Worm (Caenorhabditis elegans) whole organism, L4 larva: ENCODE measurements around the gene wago-10.

Experiments
- D1046.2 ChIP-seq: fragments of 200-800 bp; sonication (Bioruptor generic); IDR thresholded peaks from 2 replicates; pipeline ENCODE4 v1.3.6; 2022; ENCODE audit warnings: missing genetic modification characterization, missing compliant biosample characterization
- F10B5.3 ChIP-seq: sonication (generic microtip); optimal IDR thresholded peaks from 2 replicates; lab custom pipeline; 2016; ENCODE audit warnings: mild to moderate bottlenecking, missing genetic modification characterization, missing compliant biosample characterization
- F26F4.8 ChIP-seq: fragments of 200-800 bp; sonication (Bioruptor generic); conservative IDR thresholded peaks from 2 replicates; pipeline ENCODE4 v1.3.6; 2022; ENCODE audit warnings: missing genetic modification characterization, missing compliant biosample characterization
- F44E2.7 ChIP-seq: fragments of 200-800 bp; sonication (Bioruptor generic); IDR thresholded peaks from 2 replicates; pipeline ENCODE4 v2.1.2; 2022; ENCODE audit warnings: missing genetic modification characterization, missing compliant biosample characterization
- T26A8.4 ChIP-seq: fragments of 200-800 bp; sonication (Bioruptor generic); IDR thresholded peaks from 2 replicates; pipeline ENCODE4 v1.3.6; 2022; ENCODE audit warnings: missing genetic modification characterization, missing compliant biosample characterization
- Y48G9A.11 ChIP-seq: fragments of 200-800 bp; sonication (Bioruptor generic); IDR thresholded peaks from 2 replicates; pipeline ENCODE4 v1.3.6; 2022; ENCODE audit warnings: missing genetic modification reagents, missing genetic modification characterization, missing compliant biosample characterization
- Y5F2A.4 ChIP-seq: fragments of 200-800 bp; sonication (Bioruptor generic); optimal IDR thresholded peaks from 2 replicates; lab custom pipeline; 2018; ENCODE audit warnings: mild to moderate bottlenecking, missing genetic modification characterization, missing compliant biosample characterization
- Y75B8A.6 ChIP-seq: fragments of 200-800 bp; sonication (Bioruptor generic); IDR thresholded peaks from 2 replicates; pipeline ENCODE4 v1.3.6; 2022; ENCODE audit warnings: missing genetic modification reagents, missing genetic modification characterization, missing compliant biosample characterization
- ZK337.2 ChIP-seq: fragments of 200-800 bp; sonication (Bioruptor generic); IDR thresholded peaks from 2 replicates; pipeline ENCODE4 v1.3.6; 2022; ENCODE audit warnings: missing genetic modification reagents, missing genetic modification characterization, missing compliant biosample characterization
- aha-1 ChIP-seq: fragments of 150-350 bp; peaks from one replicate; lab custom pipeline; 2014; ENCODE audit warnings: missing biosample characterization, missing genetic modification characterization
- ceh-32 ChIP-seq: sonication (generic microtip); optimal IDR thresholded peaks from 2 replicates; lab custom pipeline; 2016; ENCODE audit warnings: mild to moderate bottlenecking, missing genetic modification characterization, missing compliant biosample characterization; ENCODE audit not compliant: poor library complexity
- ceh-62 ChIP-seq: sonication (generic microtip); optimal IDR thresholded peaks from 2 replicates; lab custom pipeline; 2017; ENCODE audit warnings: missing biosample characterization, missing genetic modification characterization
- ceh-82 ChIP-seq: sonication (generic microtip); optimal IDR thresholded peaks from 2 replicates; lab custom pipeline; 2017; ENCODE audit warnings: missing biosample characterization, missing genetic modification characterization
- ctbp-1 ChIP-seq: fragments of 200-800 bp; sonication (Bioruptor generic); IDR thresholded peaks from 2 replicates; pipeline ENCODE4 v1.3.6; 2022; ENCODE audit warnings: missing genetic modification reagents, missing genetic modification characterization, missing compliant biosample characterization
- daf-16 ChIP-seq, 3 experiments: sonication (generic microtip); optimal IDR thresholded peaks; 2 replicates each; lab custom pipeline; 2016 to 2017; ENCODE audit warnings: missing genetic modification characterization in 3 of 3, missing genetic modification reagents in 3 of 3, mild to moderate bottlenecking in 2 of 3, missing compliant biosample characterization in 2 of 3, missing biosample characterization in 1 of 3, moderate library complexity in 1 of 3
- dmd-6 ChIP-seq: fragments of 200-800 bp; sonication (Bioruptor generic); IDR thresholded peaks from 2 replicates; pipeline ENCODE4 v1.3.6; 2022; ENCODE audit warnings: missing genetic modification reagents, missing genetic modification characterization, missing compliant biosample characterization
- dmd-8 ChIP-seq: fragments of 200-800 bp; sonication (Bioruptor generic); IDR thresholded peaks from 2 replicates; pipeline ENCODE4 v1.3.6; 2022; ENCODE audit warnings: missing genetic modification characterization, missing compliant biosample characterization
- dpl-1 ChIP-seq: fragments of 150-350 bp; optimal IDR thresholded peaks from 2 replicates; lab custom pipeline; 2014; ENCODE audit warnings: missing biosample characterization, missing genetic modification reagents, missing genetic modification characterization
- gei-8 ChIP-seq: fragments of 200-800 bp; sonication (Bioruptor generic); optimal IDR thresholded peaks from 2 replicates; lab custom pipeline; 2018; ENCODE audit warnings: mild to moderate bottlenecking, missing genetic modification characterization, missing compliant biosample characterization
- hif-1 ChIP-seq, 2 experiments: sonication (generic microtip); optimal IDR thresholded peaks; 2 replicates each; lab custom pipeline; 2016 to 2017; ENCODE audit warnings: missing compliant biosample characterization in 2 of 2, missing genetic modification characterization in 2 of 2, missing genetic modification reagents in 2 of 2, missing genotype in 2 of 2, mild to moderate bottlenecking in 1 of 2
- hlh-11 ChIP-seq: fragments of 200-800 bp; sonication (Bioruptor generic); optimal IDR thresholded peaks from 2 replicates; lab custom pipeline; 2018; ENCODE audit warnings: mild to moderate bottlenecking, missing genetic modification characterization, missing compliant biosample characterization
- hlh-30 ChIP-seq: sonication (generic microtip); optimal IDR thresholded peaks from 2 replicates; lab custom pipeline; 2017; ENCODE audit warnings: antibody characterized with exemption, mild to moderate bottlenecking, missing genetic modification characterization, missing compliant biosample characterization; ENCODE audit not compliant: insufficient read depth
- hmg-1.1 ChIP-seq: fragments of 200-800 bp; sonication (Bioruptor generic); IDR thresholded peaks from 2 replicates; pipeline ENCODE4 v1.3.6; 2022; ENCODE audit warnings: missing genetic modification reagents, missing genetic modification characterization, missing compliant biosample characterization
- jun-1 ChIP-seq: fragments of 150-350 bp; optimal IDR thresholded peaks from 2 replicates; lab custom pipeline; 2014; ENCODE audit warnings: missing biosample characterization, missing genetic modification reagents, missing genetic modification characterization
- lin-13 ChIP-seq: fragments of 150-350 bp; optimal IDR thresholded peaks from 2 replicates; lab custom pipeline; 2014; ENCODE audit warnings: missing biosample characterization, missing genetic modification reagents, missing genetic modification characterization
- lin-15B ChIP-seq: fragments of 150-350 bp; sonication (generic microtip); optimal IDR thresholded peaks from 3 replicates; lab custom pipeline; 2014; ENCODE audit warnings: missing biosample characterization, missing genetic modification characterization
- lin-29 ChIP-seq: fragments of 200-800 bp; sonication (Bioruptor generic); IDR thresholded peaks from 2 replicates; pipeline ENCODE4 v1.3.6; 2022; ENCODE audit warnings: missing genetic modification reagents, missing genetic modification characterization, missing compliant biosample characterization
- lin-38 ChIP-seq: fragments of 200-800 bp; sonication (Bioruptor generic); IDR thresholded peaks from 2 replicates; pipeline ENCODE4 v1.3.6; 2022; ENCODE audit warnings: missing genetic modification reagents, missing genetic modification characterization, missing compliant biosample characterization
- lsy-2 ChIP-seq, 2 experiments: fragments of 150-350 bp in 1 of 2; sonication (generic microtip) in 1 of 2; optimal IDR thresholded peaks; 2 replicates each; lab custom pipeline; 2014 to 2017; ENCODE audit warnings: missing biosample characterization in 2 of 2, missing genetic modification characterization in 2 of 2
- madf-5 ChIP-seq, 2 experiments: fragments of 200-800 bp; sonication (Bioruptor generic); IDR thresholded peaks; 2 replicates each; pipeline ENCODE4 v1.3.6; 2022; ENCODE audit warnings: missing compliant biosample characterization in 2 of 2, missing genetic modification characterization in 2 of 2
- mdl-1 ChIP-seq, 2 experiments: fragments of 150-350 bp in 1 of 2; sonication (generic microtip) in 1 of 2; optimal IDR thresholded peaks; 2 replicates each; lab custom pipeline; 2014 to 2017; ENCODE audit warnings: missing biosample characterization in 2 of 2, missing genetic modification characterization in 2 of 2
- mxl-2 ChIP-seq: fragments of 200-800 bp; sonication (Bioruptor generic); conservative IDR thresholded peaks from 2 replicates; pipeline ENCODE4 v1.3.6; 2022; ENCODE audit warnings: missing genetic modification reagents, missing genetic modification characterization, missing compliant biosample characterization
- mxl-3 ChIP-seq: fragments of 200-800 bp; sonication (Bioruptor generic); optimal IDR thresholded peaks from 2 replicates; lab custom pipeline; 2018; ENCODE audit warnings: mild to moderate bottlenecking, missing genetic modification characterization, missing compliant biosample characterization
- nhr-10 ChIP-seq: fragments of 150-350 bp; optimal IDR thresholded peaks from 2 replicates; lab custom pipeline; 2014; ENCODE audit warnings: missing biosample characterization, missing genetic modification characterization
- nhr-25 ChIP-seq: sonication (generic microtip); optimal IDR thresholded peaks from 2 replicates; lab custom pipeline; 2017; ENCODE audit warnings: missing genetic modification characterization, mild to moderate bottlenecking, missing compliant biosample characterization, antibody characterized with exemption, moderate library complexity, borderline replicate concordance; ENCODE audit not compliant: insufficient read depth
- nhr-28 ChIP-seq: fragments of 150-350 bp; optimal IDR thresholded peaks from 2 replicates; lab custom pipeline; 2014; ENCODE audit warnings: missing biosample characterization, missing genetic modification characterization
- nhr-41 ChIP-seq: fragments of 200-800 bp; sonication (Bioruptor generic); IDR thresholded peaks from 2 replicates; pipeline ENCODE4 v1.3.6; 2022; ENCODE audit warnings: missing genetic modification reagents, missing genetic modification characterization, missing compliant biosample characterization
- nhr-42 ChIP-seq: fragments of 200-800 bp; sonication (Bioruptor generic); IDR thresholded peaks from 2 replicates; pipeline ENCODE4 v1.3.6; 2022; ENCODE audit warnings: missing genetic modification characterization, missing compliant biosample characterization
- nhr-77 ChIP-seq: fragments of 150-350 bp; optimal IDR thresholded peaks from 2 replicates; lab custom pipeline; 2014; ENCODE audit warnings: missing biosample characterization, missing genetic modification characterization
- set-16 ChIP-seq: fragments of 200-800 bp; sonication (Bioruptor generic); IDR thresholded peaks from 2 replicates; pipeline ENCODE4 v1.3.6; 2022; ENCODE audit warnings: missing genetic modification reagents, missing genetic modification characterization, missing compliant biosample characterization
- snpc-1.2 ChIP-seq: fragments of 200-800 bp; sonication (Bioruptor generic); IDR thresholded peaks from 2 replicates; pipeline ENCODE4 v1.3.6; 2022; ENCODE audit warnings: missing genetic modification reagents, missing genetic modification characterization, missing compliant biosample characterization
- snpc-4 ChIP-seq: fragments of 150-350 bp; optimal IDR thresholded peaks from 2 replicates; lab custom pipeline; 2014; ENCODE audit warnings: missing biosample characterization, missing genetic modification characterization
- spr-1 ChIP-seq: sonication (generic microtip); optimal IDR thresholded peaks from 2 replicates; lab custom pipeline; 2016; ENCODE audit warnings: mild to moderate bottlenecking, missing genetic modification characterization, missing compliant biosample characterization
- tag-97 ChIP-seq: fragments of 200-800 bp; sonication (Bioruptor generic); IDR thresholded peaks from 2 replicates; pipeline ENCODE4 v1.3.6; 2022; ENCODE audit warnings: missing genetic modification characterization, missing compliant biosample characterization
- vab-7 ChIP-seq: fragments of 200-800 bp; sonication (Bioruptor generic); IDR thresholded peaks from 2 replicates; pipeline ENCODE4 v1.3.6; 2022; ENCODE audit warnings: missing genetic modification reagents, missing genetic modification characterization, missing compliant biosample characterization
- zip-11 ChIP-seq: fragments of 200-800 bp; sonication (Bioruptor generic); IDR thresholded peaks from 2 replicates; pipeline ENCODE4 v1.3.6; 2022; ENCODE audit warnings: missing genetic modification characterization, missing compliant biosample characterization
- ztf-11 ChIP-seq: fragments of 150-350 bp; optimal IDR thresholded peaks from 2 replicates; lab custom pipeline; 2014; ENCODE audit warnings: missing biosample characterization, missing genetic modification characterization

The wago-10 gene

DNA sequence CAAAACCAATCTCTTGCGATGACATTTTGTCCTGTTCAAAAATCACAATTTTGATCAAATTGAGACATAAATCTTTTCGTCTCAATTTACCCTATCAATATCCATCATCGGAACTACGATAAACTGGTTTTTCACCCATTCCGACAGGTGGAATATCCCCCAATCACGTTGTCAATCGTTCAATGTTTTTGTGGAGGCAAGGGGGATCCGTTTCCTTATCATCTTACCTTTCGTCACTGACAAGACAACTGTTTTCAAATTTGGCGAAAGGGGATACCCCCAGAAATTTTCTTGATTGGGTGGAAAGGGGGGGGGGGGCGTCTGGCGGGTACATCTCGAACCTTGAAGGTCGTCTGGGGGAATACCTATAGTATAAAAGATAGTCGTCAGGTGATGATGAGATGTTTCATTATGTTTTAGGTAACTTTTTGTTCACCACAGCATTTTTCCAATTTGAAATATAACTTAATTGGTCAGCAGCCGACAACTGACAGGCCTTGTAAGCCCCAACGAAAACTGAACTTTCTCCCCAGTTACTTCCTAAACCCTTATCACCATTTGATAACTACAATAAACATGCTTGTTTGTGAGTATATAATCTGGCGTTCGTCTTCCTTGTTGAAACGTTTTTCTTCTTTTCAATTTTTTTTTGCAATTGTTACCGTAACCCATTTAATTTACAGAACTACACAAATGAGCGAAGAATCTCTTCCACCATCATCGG is 38.2 kb downstream of the wago-10 start, which contains the start of gene ZK6.8 (continued):
- TF ChIP-seq zip-11 (GFP tag; lab: Robert Waterston, UW) (no peak), F26F4.8 (no peak), Y48G9A.11 (GFP tag; lab: Robert Waterston, UW) (no peak), ZK337.2 (GFP tag; lab: Robert Waterston, UW) (no peak), spr-1 (tag; lab: Kevin White, UChicago) (no peak), nhr-77 (no peak), nhr-41 (GFP tag; lab: Robert Waterston, UW) (no peak), jun-1 (tag; lab: Kevin White, UChicago) (no peak), ctbp-1 (GFP tag; lab: Robert Waterston, UW) (no peak), nhr-25 (tag; lab: Kevin White, UChicago) (peak; percentile 36), madf-5 (GFP tag; IDR thresholded peaks at IDR 0.05; lab: Robert Waterston, UW) (no peak), lin-13 (GFP tag; lab: Kevin White, UChicago) (no peak), nhr-42 (no peak), hlh-30 (peak; percentile 73), hlh-11 (tag; lab: Kevin White, UChicago) (peak; percentile 87), nhr-10 (peak; percentile 11), gei-8 (GFP tag; lab: Kevin White, UChicago) (no peak), hif-1 (tag; optimal IDR thresholded peaks at IDR 0.05; lab: Kevin White, UChicago) (no peak), ceh-62 (tag; lab: Kevin White, UChicago) (no peak), F44E2.7 (GFP tag; lab: Robert Waterston, UW) (no peak), tag-97 (no peak), lsy-2 (tag; optimal IDR thresholded peaks at IDR 0.05; lab: Kevin White, UChicago) (peak in 1 of 2 experiments; percentile 33), Y5F2A.4 (GFP tag; lab: Kevin White, UChicago) (no peak)

DNA sequence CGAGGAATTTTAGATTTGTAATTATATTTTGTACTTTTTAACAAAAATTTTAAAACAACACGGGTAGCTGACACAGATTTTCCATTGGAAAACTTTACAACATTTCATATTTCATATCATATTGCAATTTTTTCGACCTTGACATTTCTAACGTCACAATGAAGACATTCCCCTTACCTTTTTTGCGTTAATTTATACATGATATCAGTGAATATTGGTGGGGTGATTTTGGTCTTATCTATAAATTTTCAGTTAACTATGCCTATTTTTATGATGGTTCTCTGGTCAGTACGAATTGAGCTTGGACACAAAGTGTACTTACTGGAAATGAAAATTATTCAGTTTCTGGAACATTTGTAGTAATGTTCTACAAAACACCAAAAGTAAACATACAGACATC is 41.3 kb downstream of the wago-10 start:
- TF ChIP-seq set-16 (GFP tag; lab: Robert Waterston, UW) = no peak
- TF ChIP-seq T26A8.4 (GFP tag; lab: Robert Waterston, UW) = no peak
- TF ChIP-seq dpl-1 (GFP tag; lab: Kevin White, UChicago) = no peak
- TF ChIP-seq lin-13 (GFP tag; lab: Kevin White, UChicago) = no peak
- no peak for TF ChIP-seq mdl-1 (tag; optimal IDR thresholded peaks at IDR 0.05; lab: Kevin White, UChicago)
- TF ChIP-seq aha-1 (tag; lab: Kevin White, UChicago) = no peak
- no peak for TF ChIP-seq nhr-42
- TF ChIP-seq D1046.2 (GFP tag; lab: Robert Waterston, UW) = no peak
- TF ChIP-seq lin-29 = no peak
- TF ChIP-seq ceh-32 (tag; lab: Kevin White, UChicago) = no peak
- TF ChIP-seq dmd-8 (GFP tag; lab: Robert Waterston, UW) = no peak
- TF ChIP-seq vab-7 (GFP tag; lab: Robert Waterston, UW) = no peak
- TF ChIP-seq tag-97 = no peak
- no peak for TF ChIP-seq snpc-1.2 (GFP tag; lab: Robert Waterston, UW)
- TF ChIP-seq ceh-82 (tag; lab: Kevin White, UChicago) = no peak
- TF ChIP-seq jun-1 (tag; lab: Kevin White, UChicago) = no peak
- TF ChIP-seq daf-16 (GFP tag; optimal IDR thresholded peaks at IDR 0.05; lab: Kevin White, UChicago) = no peak
- peak; percentile 66 for TF ChIP-seq daf-16 (tag; optimal IDR thresholded peaks at IDR 0.05; lab: Kevin White, UChicago)
- no peak for TF ChIP-seq Y75B8A.6 (GFP tag; lab: Robert Waterston, UW)
- TF ChIP-seq lin-15B (tag; lab: Kevin White, UChicago) = no peak
- TF ChIP-seq Y5F2A.4 (GFP tag; lab: Kevin White, UChicago) = no peak
- TF ChIP-seq lin-38 = no peak
- TF ChIP-seq mxl-2 = no peak
- no peak for TF ChIP-seq madf-5 (GFP tag; IDR thresholded peaks at IDR 0.05; lab: Robert Waterston, UW)
- no peak for TF ChIP-seq mxl-3
- TF ChIP-seq nhr-28 (tag; lab: Kevin White, UChicago) = peak; percentile 78
- no peak for TF ChIP-seq snpc-4 (tag; lab: Kevin White, UChicago)
- no peak for TF ChIP-seq F10B5.3 (tag; lab: Kevin White, UChicago)
- TF ChIP-seq F26F4.8 = no peak
- TF ChIP-seq hmg-1.1 (GFP tag; lab: Robert Waterston, UW) = no peak
- TF ChIP-seq dmd-6 (GFP tag; lab: Robert Waterston, UW) = peak; percentile 70
- TF ChIP-seq ztf-11 (tag; lab: Kevin White, UChicago) = no peak
- TF ChIP-seq lsy-2 (tag; optimal IDR thresholded peaks at IDR 0.05; lab: Kevin White, UChicago) = peak in 1 of 2 experiments; percentile 16
- TF ChIP-seq hlh-11 (tag; lab: Kevin White, UChicago) = peak; percentile 21
- no peak for TF ChIP-seq ceh-62 (tag; lab: Kevin White, UChicago)
